Worm (Caenorhabditis elegans) whole organism, L4 larva: ENCODE data around the gene idpb-2.

ENCODE experiments used
- ceh-32 ChIP-seq: sonication (generic microtip); optimal IDR thresholded peaks from 2 replicates; lab custom pipeline; 2016; ENCODE audit warnings: mild to moderate bottlenecking, missing genetic modification characterization, missing compliant biosample characterization; ENCODE audit not compliant: poor library complexity
- dmd-8 ChIP-seq: fragments of 200-800 bp; sonication (Bioruptor generic); IDR thresholded peaks from 2 replicates; pipeline ENCODE4 v1.3.6; 2022; ENCODE audit warnings: missing genetic modification characterization, missing compliant biosample characterization
- jun-1 ChIP-seq: fragments of 150-350 bp; optimal IDR thresholded peaks from 2 replicates; lab custom pipeline; 2014; ENCODE audit warnings: missing biosample characterization, missing genetic modification reagents, missing genetic modification characterization
- nhr-28 ChIP-seq: fragments of 150-350 bp; optimal IDR thresholded peaks from 2 replicates; lab custom pipeline; 2014; ENCODE audit warnings: missing biosample characterization, missing genetic modification characterization
- pha-4 ChIP-seq, 2 experiments: fragments of 150-350 bp in 1 of 2; fragments of 200-800 bp in 1 of 2; sonication (Bioruptor generic) in 1 of 2; IDR thresholded peaks in 1 of 2; optimal IDR thresholded peaks in 1 of 2; 2 replicates each; pipeline versions ENCODE4 v1.3.6 to Lab custom; 2014 to 2022; ENCODE audit warnings: missing genetic modification characterization in 2 of 2, missing genetic modification reagents in 2 of 2, missing biosample characterization in 1 of 2, missing compliant biosample characterization in 1 of 2
- snpc-4 ChIP-seq: fragments of 150-350 bp; optimal IDR thresholded peaks from 2 replicates; lab custom pipeline; 2014; ENCODE audit warnings: missing biosample characterization, missing genetic modification characterization
- zag-1 ChIP-seq: fragments of 150-350 bp; optimal IDR thresholded peaks from 2 replicates; lab custom pipeline; 2014; ENCODE audit warnings: missing biosample characterization, missing genetic modification characterization
- ztf-11 ChIP-seq: fragments of 150-350 bp; optimal IDR thresholded peaks from 2 replicates; lab custom pipeline; 2014; ENCODE audit warnings: missing biosample characterization, missing genetic modification characterization

- TF ChIP-seq jun-1 (tag; lab: Kevin White, UChicago) (no peak), dmd-8 (GFP tag; lab: Robert Waterston, UW) (no peak), nhr-28 (tag; lab: Kevin White, UChicago) (no peak), ztf-11 (tag; lab: Kevin White, UChicago) (no peak), zag-1 (tag; lab: Kevin White, UChicago) (no peak), pha-4 (GFP tag; IDR thresholded peaks at IDR 0.05; lab: Robert Waterston, UW) (no peak), pha-4 (tag; optimal IDR thresholded peaks at IDR 0.05; lab: Kevin White, UChicago) (no peak), snpc-4 (tag; lab: Kevin White, UChicago) (no peak), ceh-32 (tag; lab: Kevin White, UChicago) (no peak)
Observed at ce11 chrII:5083341-5083740, 13.9 kb upstream of the idpb-2 start, which contains the start of gene C04G6.4.
